Fruit fly (Drosophila melanogaster): ENCODE data around the gene RpL3.

The RpL3 gene

DNA sequence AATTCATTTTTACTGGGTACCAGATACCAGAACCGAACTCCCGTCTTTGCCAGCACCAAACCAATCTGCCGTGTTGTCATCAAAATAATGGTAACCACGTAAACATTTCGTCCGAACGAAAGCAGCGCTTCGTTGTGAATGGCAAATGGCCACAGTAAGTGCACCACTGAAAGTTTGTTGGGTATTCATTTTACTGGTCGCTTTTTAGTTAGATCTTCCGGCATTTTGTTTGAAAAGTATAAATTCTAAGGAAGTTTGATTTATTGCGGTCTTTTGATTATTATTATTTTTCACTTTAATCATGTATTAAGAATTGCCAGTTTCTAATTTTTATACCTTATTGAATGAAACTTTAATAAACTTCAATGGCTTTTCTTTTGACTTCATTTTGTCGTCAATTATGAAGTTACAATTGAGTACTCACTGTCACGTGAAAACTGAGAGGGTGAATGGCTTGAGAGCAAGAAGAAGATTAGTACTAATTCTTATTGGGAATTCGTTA is 7.2 kb upstream of the RpL3 start, which contains the start of gene ZnT86D (continued):
- TF ChIP-seq wdn (GFP tag; IDR thresholded peaks at IDR 0.05): 0 out of 2 replicates have a peak, but pooled peaks have one; percentile 35
- TF ChIP-seq Mad (GFP tag; optimal IDR thresholded peaks at IDR 0.05): peak; percentile 42
- peak; percentile 40 for TF ChIP-seq kay (GFP tag; optimal IDR thresholded peaks at IDR 0.05)
- peak; percentile 59 for TF ChIP-seq CG4328 (GFP tag; optimal IDR thresholded peaks at IDR 0.05)
- peak; percentile 66 for TF ChIP-seq CG15601 (tag; optimal IDR thresholded peaks at IDR 0.05)
- TF ChIP-seq aop (GFP tag; IDR thresholded peaks at IDR 0.05): no peak
- no peak for TF ChIP-seq MTF-1 (GFP tag; optimal IDR thresholded peaks at IDR 0.05; ENCODE audit: borderline replicate concordance)
- TF ChIP-seq Side (GFP tag; optimal IDR thresholded peaks at IDR 0.05): peak; percentile 13
- peak; percentile 50 for TF ChIP-seq Bteb2 (GFP tag; optimal IDR thresholded peaks at IDR 0.05)
- TF ChIP-seq Mes4 (GFP tag; optimal IDR thresholded peaks at IDR 0.05): peak; percentile 26
- TF ChIP-seq hbn (GFP tag; IDR thresholded peaks at IDR 0.05; ENCODE audit: partially characterized antibody): no peak
- peak; percentile 54 for TF ChIP-seq CG10267 (tag; optimal IDR thresholded peaks at IDR 0.05)
- TF ChIP-seq tll (GFP tag; optimal IDR thresholded peaks at IDR 0.05): peak; percentile 18 to 88
- peak; percentile 5 for TF ChIP-seq Atf-2 (GFP tag; optimal IDR thresholded peaks at IDR 0.05)
- no peak for TF ChIP-seq Trl (optimal IDR thresholded peaks at IDR 0.05)
- TF ChIP-seq Trl (GFP tag; optimal IDR thresholded peaks at IDR 0.05): no peak
- 0 out of 3 replicates have a peak, but pooled peaks have one; percentile 4 for TF ChIP-seq ken (GFP tag; IDR thresholded peaks at IDR 0.05)
- TF ChIP-seq Lhr (GFP tag; optimal IDR thresholded peaks at IDR 0.05): no peak
- no peak for TF ChIP-seq ftz-f1 (GFP tag; optimal IDR thresholded peaks at IDR 0.05)
- TF ChIP-seq CG11560 (tag; IDR thresholded peaks at IDR 0.05): no peak
- peak; percentile 58; the same call in 1 of the 2 replicates for TF ChIP-seq al (GFP tag; IDR thresholded peaks at IDR 0.05)
- TF ChIP-seq cwo (GFP tag; optimal IDR thresholded peaks at IDR 0.05): peak; percentile 49
- TF ChIP-seq CG30020 (tag; optimal IDR thresholded peaks at IDR 0.05): peak; percentile 47
- TF ChIP-seq E2f1 (GFP tag; IDR thresholded peaks at IDR 0.05): peak; percentile 30; the same call in 1 of the 2 replicates
- no peak; the same call in 1 of the 2 replicates for TF ChIP-seq Atf6 (GFP tag; IDR thresholded peaks at IDR 0.05)
- TF ChIP-seq CG18599 (GFP tag; optimal IDR thresholded peaks at IDR 0.05): peak; percentile 78
- TF ChIP-seq CG4730 (GFP tag; IDR thresholded peaks at IDR 0.05): no peak
- peak; percentile 88 for TF ChIP-seq CG2120 (GFP tag; optimal IDR thresholded peaks at IDR 0.05)
- peak; percentile 50; the same call in 2 of the 4 replicates for TF ChIP-seq Gug (GFP tag; IDR thresholded peaks at IDR 0.05)
- TF ChIP-seq Usf (GFP tag; optimal IDR thresholded peaks at IDR 0.05): no peak
- TF ChIP-seq scrt (GFP tag; optimal IDR thresholded peaks at IDR 0.05): peak; percentile 20
- TF ChIP-seq ac (GFP tag; optimal IDR thresholded peaks at IDR 0.05): no peak
- no peak for TF ChIP-seq cas (GFP tag; IDR thresholded peaks at IDR 0.05)
- no peak for TF ChIP-seq fd102C (GFP tag; optimal IDR thresholded peaks at IDR 0.05)
- TF ChIP-seq Opbp (GFP tag; IDR thresholded peaks at IDR 0.05; ENCODE audit: partially characterized antibody): no peak
- TF ChIP-seq CG2116 (GFP tag; optimal IDR thresholded peaks at IDR 0.05): no peak
- no peak for TF ChIP-seq cad (GFP tag; optimal IDR thresholded peaks at IDR 0.05)
- TF ChIP-seq Abd-B (GFP tag; optimal IDR thresholded peaks at IDR 0.05): peak; percentile 67
- TF ChIP-seq CG10366 (GFP tag; IDR thresholded peaks at IDR 0.05): peak; percentile 30; the same call in 1 of the 2 replicates
- TF ChIP-seq toy (GFP tag; IDR thresholded peaks at IDR 0.05): no peak
- peak; percentile 66 for TF ChIP-seq CG3281 (GFP tag; optimal IDR thresholded peaks at IDR 0.05)
- TF ChIP-seq Myb (GFP tag; optimal IDR thresholded peaks at IDR 0.05): peak; percentile 38
- TF ChIP-seq Ptx1 (GFP tag; IDR thresholded peaks at IDR 0.05): peak; percentile 68
- TF ChIP-seq Drgx (GFP tag; IDR thresholded peaks at IDR 0.05): no peak
- TF ChIP-seq CG11398 (GFP tag; optimal IDR thresholded peaks at IDR 0.05): peak; percentile 2
- TF ChIP-seq pan (optimal IDR thresholded peaks at IDR 0.05): no peak
- TF ChIP-seq pan (GFP tag; optimal IDR thresholded peaks at IDR 0.05 in 1 of 2, IDR thresholded peaks at IDR 0.05 in 1 of 2): no peak
- TF ChIP-seq Vsx1 (GFP tag; optimal IDR thresholded peaks at IDR 0.05): peak; percentile 29
- no peak for TF ChIP-seq Lim3 (GFP tag; IDR thresholded peaks at IDR 0.05)
- TF ChIP-seq Nf-YB (GFP tag; optimal IDR thresholded peaks at IDR 0.05): peak; percentile 45
- TF ChIP-seq dimm (GFP tag; IDR thresholded peaks at IDR 0.05): no peak
